Fruit fly (Drosophila melanogaster) whole organism, prepupa: ENCODE measurements around the gene COX7AL2.

Experiments used
- Blimp-1 ChIP-seq: fragments of 200-800 bp; sonication (Bioruptor generic); optimal IDR thresholded peaks from 3 replicates; lab custom pipeline; 2017; ENCODE audit warnings: missing biosample characterization, missing genetic modification characterization, mild to moderate bottlenecking, moderate library complexity, missing genetic modification reagents
- CG10631 ChIP-seq: fragments of 200-800 bp; sonication (Bioruptor generic); optimal IDR thresholded peaks from 2 replicates; lab custom pipeline; 2016; ENCODE audit warnings: missing biosample characterization, missing genetic modification characterization
- CG10669 ChIP-seq: fragments of 200-800 bp; sonication (Bioruptor generic); optimal IDR thresholded peaks from 3 replicates; lab custom pipeline; 2018; ENCODE audit warnings: missing biosample characterization, mild to moderate bottlenecking, missing genetic modification characterization, moderate library complexity
- CG11294 ChIP-seq: fragments of 200-800 bp; sonication (Bioruptor generic); IDR thresholded peaks from 2 replicates; pipeline ENCODE4 v1.3.6; 2022; ENCODE audit warnings: missing biosample characterization, missing genetic modification characterization
- CG11762 ChIP-seq: fragments of 200-800 bp; sonication (Bioruptor generic); optimal IDR thresholded peaks from 3 replicates; lab custom pipeline; 2016; ENCODE audit warnings: missing biosample characterization, missing genetic modification characterization; ENCODE audit not compliant: insufficient read depth
- CG11902 ChIP-seq: fragments of 200-800 bp; sonication (Bioruptor generic); optimal IDR thresholded peaks from 3 replicates; lab custom pipeline; 2016; ENCODE audit warnings: missing biosample characterization, missing genetic modification characterization
- CG1621 ChIP-seq: fragments of 200-800 bp; sonication (Bioruptor generic); optimal IDR thresholded peaks from 3 replicates; lab custom pipeline; 2018; ENCODE audit warnings: missing biosample characterization, mild to moderate bottlenecking, missing genetic modification characterization
- CG16779 ChIP-seq: fragments of 200-800 bp; sonication (Bioruptor generic); optimal IDR thresholded peaks from 3 replicates; lab custom pipeline; 2017; ENCODE audit warnings: missing biosample characterization, mild to moderate bottlenecking, missing genetic modification characterization
- CG3032 ChIP-seq: fragments of 200-800 bp; optimal IDR thresholded peaks from 2 replicates; lab custom pipeline; 2019; ENCODE audit warnings: missing biosample characterization, mild to moderate bottlenecking, missing genetic modification characterization, moderate library complexity
- CG31627 ChIP-seq: fragments of 200-800 bp; sonication (Bioruptor generic); optimal IDR thresholded peaks from 3 replicates; lab custom pipeline; 2016; ENCODE audit warnings: missing biosample characterization, missing genetic modification characterization
- CG32006 ChIP-seq: fragments of 200-800 bp; sonication (Bioruptor generic); optimal IDR thresholded peaks from 3 replicates; lab custom pipeline; 2017; ENCODE audit warnings: missing biosample characterization, mild to moderate bottlenecking, missing genetic modification characterization
- CG34406 ChIP-seq: fragments of 200-800 bp; sonication (Bioruptor generic); optimal IDR thresholded peaks from 3 replicates; lab custom pipeline; 2016; ENCODE audit warnings: missing biosample characterization, missing genetic modification characterization
- CG3919 ChIP-seq: fragments of 200-800 bp; sonication (Bioruptor generic); optimal IDR thresholded peaks from 3 replicates; lab custom pipeline; 2016; ENCODE audit warnings: missing biosample characterization, missing genetic modification characterization
- CG4318 ChIP-seq: fragments of 200-800 bp; sonication (Bioruptor generic); optimal IDR thresholded peaks from 3 replicates; lab custom pipeline; 2017; ENCODE audit warnings: missing biosample characterization, mild to moderate bottlenecking, missing genetic modification characterization
- CG6163 ChIP-seq: fragments of 200-800 bp; sonication (Bioruptor generic); IDR thresholded peaks from 3 replicates; pipeline ENCODE4 v1.3.6; 2022; ENCODE audit warnings: missing biosample characterization, missing genetic modification characterization
- CG6276 ChIP-seq: fragments of 200-800 bp; sonication (Bioruptor generic); optimal IDR thresholded peaks from 2 replicates; lab custom pipeline; 2017; ENCODE audit warnings: missing biosample characterization, mild to moderate bottlenecking, missing genetic modification characterization
- CG6792 ChIP-seq: fragments of 200-800 bp; sonication (Bioruptor generic); optimal IDR thresholded peaks from 3 replicates; lab custom pipeline; 2016; ENCODE audit warnings: missing biosample characterization, missing genetic modification characterization
- CG6808 ChIP-seq: fragments of 200-800 bp; sonication (Bioruptor generic); optimal IDR thresholded peaks from 3 replicates; lab custom pipeline; 2017; ENCODE audit warnings: missing biosample characterization, missing genetic modification characterization, mild to moderate bottlenecking, moderate library complexity, missing genetic modification reagents
- CG7368 ChIP-seq: fragments of 200-800 bp; sonication (Bioruptor generic); optimal IDR thresholded peaks from 3 replicates; lab custom pipeline; 2016; ENCODE audit warnings: missing biosample characterization, missing genetic modification characterization
- CG8319 ChIP-seq: fragments of 200-800 bp; sonication (Bioruptor generic); optimal IDR thresholded peaks from 3 replicates; lab custom pipeline; 2016; ENCODE audit warnings: missing biosample characterization, missing genetic modification characterization
- CG8632 ChIP-seq: fragments of 200-800 bp; sonication (Bioruptor generic); optimal IDR thresholded peaks from 3 replicates; lab custom pipeline; 2016; ENCODE audit warnings: missing biosample characterization, missing genetic modification characterization
- CG9139 ChIP-seq: fragments of 200-800 bp; sonication (Bioruptor generic); optimal IDR thresholded peaks from 3 replicates; lab custom pipeline; 2017; ENCODE audit warnings: missing biosample characterization, mild to moderate bottlenecking, missing genetic modification characterization
- Eip75B ChIP-seq: fragments of 200-800 bp; sonication (Bioruptor generic); optimal IDR thresholded peaks from 3 replicates; lab custom pipeline; 2016; ENCODE audit warnings: missing biosample characterization, missing genetic modification characterization
- Eip78C ChIP-seq: fragments of 200-800 bp; sonication (Bioruptor generic); peaks from one replicate; lab custom pipeline; 2016; ENCODE audit warnings: missing biosample characterization, missing genetic modification characterization
- Eip93F ChIP-seq: fragments of 200-800 bp; sonication (Bioruptor generic); optimal IDR thresholded peaks from 2 replicates; lab custom pipeline; 2016; ENCODE audit warnings: missing biosample characterization, mild to moderate bottlenecking, missing genetic modification characterization
- Ets21C ChIP-seq: fragments of 200-800 bp; sonication (Bioruptor generic); optimal IDR thresholded peaks from 3 replicates; lab custom pipeline; 2016; ENCODE audit warnings: missing biosample characterization, missing genetic modification characterization
- Ets96B ChIP-seq: fragments of 200-800 bp; optimal IDR thresholded peaks from 2 replicates; lab custom pipeline; 2019; ENCODE audit warnings: missing biosample characterization, mild to moderate bottlenecking, missing genetic modification characterization, moderate library complexity
- Hr38 ChIP-seq: sonication (Bioruptor generic); optimal IDR thresholded peaks from 2 replicates; lab custom pipeline; 2016; ENCODE audit warnings: missing biosample characterization, missing genetic modification characterization
- Hr39 ChIP-seq: fragments of 200-800 bp; sonication (Bioruptor generic); optimal IDR thresholded peaks from 2 replicates; lab custom pipeline; 2016; ENCODE audit warnings: missing biosample characterization, missing genetic modification characterization
- Hr4 ChIP-seq: fragments of 200-800 bp; sonication (Bioruptor generic); optimal IDR thresholded peaks from 3 replicates; lab custom pipeline; 2016; ENCODE audit warnings: missing biosample characterization, missing genetic modification characterization
- OdsH ChIP-seq: fragments of 200-800 bp; sonication (Bioruptor generic); optimal IDR thresholded peaks from 3 replicates; lab custom pipeline; 2016; ENCODE audit warnings: missing biosample characterization, missing genetic modification characterization
- Smox ChIP-seq: fragments of 200-800 bp; sonication (Bioruptor generic); optimal IDR thresholded peaks from 3 replicates; lab custom pipeline; 2016; ENCODE audit warnings: missing biosample characterization, missing genetic modification characterization
- Sox102F ChIP-seq: fragments of 200-800 bp; sonication (Bioruptor generic); optimal IDR thresholded peaks from 2 replicates; lab custom pipeline; 2016; ENCODE audit warnings: missing biosample characterization, mild to moderate bottlenecking, missing genetic modification characterization
- Sox14 ChIP-seq: fragments of 200-800 bp; sonication (Bioruptor generic); optimal IDR thresholded peaks from 3 replicates; lab custom pipeline; 2016; ENCODE audit warnings: missing biosample characterization, missing genetic modification characterization
- Sox15 ChIP-seq: fragments of 200-800 bp; sonication (Bioruptor generic); optimal IDR thresholded peaks from 3 replicates; lab custom pipeline; 2016; ENCODE audit warnings: missing biosample characterization, missing genetic modification characterization
- achi ChIP-seq: fragments of 200-800 bp; sonication (Bioruptor generic); optimal IDR thresholded peaks from 3 replicates; lab custom pipeline; 2016; ENCODE audit warnings: missing biosample characterization, missing genetic modification characterization
- cyc ChIP-seq: fragments of 200-800 bp; sonication (Bioruptor generic); optimal IDR thresholded peaks from 3 replicates; lab custom pipeline; 2016; ENCODE audit warnings: missing biosample characterization, missing genetic modification characterization
- dac ChIP-seq: fragments of 200-800 bp; sonication (Bioruptor generic); optimal IDR thresholded peaks from 2 replicates; lab custom pipeline; 2017; ENCODE audit warnings: missing biosample characterization, mild to moderate bottlenecking, missing genetic modification characterization
- dsx ChIP-seq: fragments of 200-800 bp; optimal IDR thresholded peaks from 3 replicates; lab custom pipeline; 2019; ENCODE audit warnings: missing biosample characterization, mild to moderate bottlenecking, missing genetic modification characterization, moderate library complexity; ENCODE audit not compliant: poor library complexity, severe bottlenecking
- esn ChIP-seq: fragments of 200-800 bp; sonication (Bioruptor generic); optimal IDR thresholded peaks from 2 replicates; lab custom pipeline; 2016; ENCODE audit warnings: missing biosample characterization, mild to moderate bottlenecking, missing genetic modification characterization, moderate library complexity
- fd59A ChIP-seq: fragments of 200-800 bp; sonication (Bioruptor generic); optimal IDR thresholded peaks from 2 replicates; lab custom pipeline; 2017; ENCODE audit warnings: missing biosample characterization, mild to moderate bottlenecking, missing genetic modification characterization, missing genetic modification reagents
- fd85E ChIP-seq: fragments of 200-800 bp; sonication (Bioruptor generic); optimal IDR thresholded peaks from 3 replicates; lab custom pipeline; 2016; ENCODE audit warnings: missing biosample characterization, missing genetic modification characterization
- fkh ChIP-seq: fragments of 200-800 bp; sonication (Bioruptor generic); optimal IDR thresholded peaks from 3 replicates; lab custom pipeline; 2017; ENCODE audit warnings: missing biosample characterization, mild to moderate bottlenecking, missing genetic modification characterization, moderate library complexity
- lz ChIP-seq: fragments of 200-800 bp; sonication (Bioruptor generic); optimal IDR thresholded peaks from 3 replicates; lab custom pipeline; 2016; ENCODE audit warnings: missing biosample characterization, missing genetic modification characterization
- net ChIP-seq: fragments of 200-800 bp; sonication (Bioruptor generic); optimal IDR thresholded peaks from 3 replicates; lab custom pipeline; 2016; ENCODE audit warnings: missing biosample characterization, missing genetic modification characterization
- salr ChIP-seq, 2 experiments: fragments of 200-800 bp; sonication (Bioruptor generic); optimal IDR thresholded peaks; 3 replicates each; lab custom pipeline; 2016 to 2018; ENCODE audit warnings: missing biosample characterization in 2 of 2, missing genetic modification characterization in 2 of 2, mild to moderate bottlenecking in 1 of 2
- spab ChIP-seq: fragments of 200-800 bp; sonication (Bioruptor generic); optimal IDR thresholded peaks from 2 replicates; lab custom pipeline; 2017; ENCODE audit warnings: missing biosample characterization, mild to moderate bottlenecking, missing genetic modification characterization, missing genetic modification reagents
- ss ChIP-seq, 2 experiments: fragments of 200-800 bp; sonication (Bioruptor generic); optimal IDR thresholded peaks; 2 replicates in 1 of 2; 3 replicates in 1 of 2; lab custom pipeline; 2017 to 2018; ENCODE audit warnings: mild to moderate bottlenecking in 2 of 2, missing biosample characterization in 2 of 2, missing genetic modification characterization in 2 of 2, moderate library complexity in 1 of 2
- topi ChIP-seq: fragments of 200-800 bp; sonication (Bioruptor generic); optimal IDR thresholded peaks from 3 replicates; lab custom pipeline; 2016; ENCODE audit warnings: missing biosample characterization, missing genetic modification characterization
- vri ChIP-seq: fragments of 200-800 bp; sonication (Bioruptor generic); optimal IDR thresholded peaks from 3 replicates; lab custom pipeline; 2016; ENCODE audit warnings: missing biosample characterization, mild to moderate bottlenecking, missing genetic modification characterization

Gene COX7AL2

dm6 chr2L:2177312-2177968, 20.3 kb downstream of the COX7AL2 start:
- TF ChIP-seq CG6792, result peak; percentile 64
- TF ChIP-seq Ets96B (tag; lab: Kevin White, UChicago), result peak; percentile 64
- peak; percentile 63 for TF ChIP-seq Eip75B
- TF ChIP-seq CG7368, result peak; percentile 55
- no peak for TF ChIP-seq CG16779
- TF ChIP-seq Eip93F (GFP tag; lab: Kevin White, UChicago), result peak; percentile 52
- no peak for TF ChIP-seq CG11294 (GFP tag; lab: Robert Waterston, UW)
- TF ChIP-seq CG8319 (GFP tag; lab: Kevin White, UChicago), result peak; percentile 66
- TF ChIP-seq CG3032 (tag; lab: Kevin White, UChicago), result peak; percentile 51
- peak; percentile 35 for TF ChIP-seq vri
- peak; percentile 49 for TF ChIP-seq CG11902 (GFP tag; lab: Kevin White, UChicago)
- no peak for TF ChIP-seq CG9139 (GFP tag; lab: Kevin White, UChicago)
- no peak for TF ChIP-seq Blimp-1
- peak; percentile 67 for TF ChIP-seq Sox15 (GFP tag; lab: Kevin White, UChicago)
- peak; percentile 25 for TF ChIP-seq spab (GFP tag; lab: Kevin White, UChicago)
- peak; percentile 76 for TF ChIP-seq Smox
- no peak for TF ChIP-seq CG6808 (GFP tag; lab: Kevin White, UChicago)
- peak; percentile 59 for TF ChIP-seq CG34406 (GFP tag; lab: Kevin White, UChicago)
- peak; percentile 59 for TF ChIP-seq CG32006 (GFP tag; lab: Kevin White, UChicago)
- peak; percentile 78 for TF ChIP-seq CG31627 (GFP tag; lab: Kevin White, UChicago)
- TF ChIP-seq CG10669 (GFP tag; lab: Kevin White, UChicago), result peak; percentile 59
- TF ChIP-seq CG8632 (GFP tag; lab: Kevin White, UChicago), result peak; percentile 76
- TF ChIP-seq Sox14, result peak; percentile 81
- no peak for TF ChIP-seq ss (GFP tag; optimal IDR thresholded peaks at IDR 0.05; lab: Kevin White, UChicago)
- TF ChIP-seq Ets21C (GFP tag; lab: Kevin White, UChicago), result peak; percentile 70
- peak; percentile 50; the same call in 2 of the 3 replicates for TF ChIP-seq CG6163
- peak; percentile 83 for TF ChIP-seq lz (GFP tag; lab: Kevin White, UChicago)
- TF ChIP-seq cyc (GFP tag; lab: Kevin White, UChicago), result peak; percentile 72
- no peak for TF ChIP-seq fd85E
- peak; percentile 23 for TF ChIP-seq fd59A (GFP tag; lab: Kevin White, UChicago)
- peak; percentile 22 for TF ChIP-seq CG6276 (GFP tag; lab: Kevin White, UChicago)
- peak; percentile 57 for TF ChIP-seq net (GFP tag; lab: Kevin White, UChicago)
- TF ChIP-seq CG1621 (tag; lab: Kevin White, UChicago), result peak; percentile 24
- no peak for TF ChIP-seq dac (GFP tag; lab: Kevin White, UChicago)
- peak; percentile 70 for TF ChIP-seq achi (GFP tag; lab: Kevin White, UChicago)
- peak; percentile 73 for TF ChIP-seq CG10631 (GFP tag; lab: Kevin White, UChicago)
- TF ChIP-seq CG4318 (GFP tag; lab: Kevin White, UChicago), result peak; percentile 19
- TF ChIP-seq OdsH, result peak; percentile 63
- peak; percentile 60 for TF ChIP-seq Hr4 (GFP tag; lab: Kevin White, UChicago)
- peak; percentile 92 for TF ChIP-seq Eip78C (GFP tag; lab: Kevin White, UChicago)
- TF ChIP-seq esn (GFP tag; lab: Kevin White, UChicago), result peak; percentile 86
- peak; percentile 35 for TF ChIP-seq dsx
- no peak for TF ChIP-seq Hr38
- peak; percentile 61 for TF ChIP-seq fkh
- peak in 1 of 2 experiments; percentile 54 for TF ChIP-seq salr (GFP tag; optimal IDR thresholded peaks at IDR 0.05; lab: Kevin White, UChicago)
- TF ChIP-seq Hr39 (GFP tag; lab: Kevin White, UChicago), result peak; percentile 86
- TF ChIP-seq Sox102F (GFP tag; lab: Kevin White, UChicago), result peak; percentile 79
- peak; percentile 81 for TF ChIP-seq topi (GFP tag; lab: Kevin White, UChicago)
- peak; percentile 71 for TF ChIP-seq CG3919 (GFP tag; lab: Kevin White, UChicago)
- TF ChIP-seq CG11762 (GFP tag; lab: Kevin White, UChicago), result peak; percentile 75
